Fruit fly (Drosophila melanogaster) whole organism, embryonic: ENCODE data around the gene CG7296.

Experiments
- BEAF-32 ChIP-seq: fragments of 200-800 bp; sonication (Bioruptor generic); optimal IDR thresholded peaks from 3 replicates; lab custom pipeline; 2017; ENCODE audit warnings: missing biosample characterization, missing genetic modification characterization, mild to moderate bottlenecking, moderate library complexity, missing genetic modification reagents
- Bgb ChIP-seq: fragments of 200-800 bp; sonication (Bioruptor generic); IDR thresholded peaks from 2 replicates; pipeline ENCODE4 v1.3.6; 2022; ENCODE audit warnings: missing biosample characterization, missing genetic modification characterization; ENCODE audit not compliant: partially characterized antibody
- CG10267 ChIP-seq: fragments of 200-800 bp; sonication (Bioruptor generic); optimal IDR thresholded peaks from 2 replicates; lab custom pipeline; 2018; ENCODE audit warnings: missing biosample characterization, mild to moderate bottlenecking, missing genetic modification characterization, moderate library complexity
- CG10462 ChIP-seq: fragments of 200-800 bp; sonication (Bioruptor generic); optimal IDR thresholded peaks from 2 replicates; lab custom pipeline; 2016; ENCODE audit warnings: missing biosample characterization, missing genetic modification characterization
- CG13287 ChIP-seq: fragments of 200-800 bp; sonication (Bioruptor generic); IDR thresholded peaks from 2 replicates; pipeline ENCODE4 v1.3.6; 2022; ENCODE audit warnings: missing biosample characterization, missing genetic modification characterization; ENCODE audit not compliant: partially characterized antibody
- CG14441 ChIP-seq: fragments of 200-800 bp; sonication (Bioruptor generic); IDR thresholded peaks from 2 replicates; pipeline ENCODE4 v1.3.6; 2022; ENCODE audit warnings: missing biosample characterization, missing genetic modification characterization
- CG14860 ChIP-seq: fragments of 200-800 bp; sonication (Bioruptor generic); IDR thresholded peaks from 3 replicates; pipeline ENCODE4 v1.3.6; 2022; ENCODE audit warnings: missing biosample characterization, missing genetic modification characterization; ENCODE audit not compliant: partially characterized antibody
- CG1529 ChIP-seq: fragments of 200-800 bp; sonication (Bioruptor generic); optimal IDR thresholded peaks from 3 replicates; lab custom pipeline; 2018; ENCODE audit warnings: missing biosample characterization, missing genetic modification characterization
- CG15514 ChIP-seq: fragments of 200-800 bp; sonication (Bioruptor generic); optimal IDR thresholded peaks from 3 replicates; lab custom pipeline; 2017; ENCODE audit warnings: missing biosample characterization, missing genetic modification characterization, mild to moderate bottlenecking, moderate library complexity, missing genetic modification reagents
- CG1647 ChIP-seq: fragments of 200-800 bp; sonication (Bioruptor generic); optimal IDR thresholded peaks from 3 replicates; lab custom pipeline; 2016; ENCODE audit warnings: missing biosample characterization, missing genetic modification characterization
- CG16813 ChIP-seq: fragments of 200-800 bp; sonication (Bioruptor generic); IDR thresholded peaks from 3 replicates; pipeline ENCODE4 v1.3.6; 2022; ENCODE audit warnings: missing biosample characterization, missing genetic modification characterization; ENCODE audit not compliant: partially characterized antibody
- CG1832 ChIP-seq: fragments of 200-800 bp; sonication (Bioruptor generic); optimal IDR thresholded peaks from 2 replicates; lab custom pipeline; 2017; ENCODE audit warnings: missing biosample characterization, mild to moderate bottlenecking, missing genetic modification characterization, inconsistent platforms
- CG2129 ChIP-seq: fragments of 200-800 bp; sonication (Bioruptor generic); IDR thresholded peaks from 2 replicates; pipeline ENCODE4 v1.3.6; 2022; ENCODE audit warnings: missing biosample characterization, missing genetic modification characterization; ENCODE audit not compliant: partially characterized antibody
- CG2712 ChIP-seq: fragments of 200-800 bp; optimal IDR thresholded peaks from 3 replicates; lab custom pipeline; 2019; ENCODE audit warnings: missing biosample characterization, mild to moderate bottlenecking, missing genetic modification characterization, moderate library complexity
- CG30020 ChIP-seq: fragments of 200-800 bp; optimal IDR thresholded peaks from 2 replicates; lab custom pipeline; 2019; ENCODE audit warnings: missing biosample characterization, mild to moderate bottlenecking, missing genetic modification characterization, moderate library complexity
- CG5245 ChIP-seq: fragments of 200-800 bp; sonication (Bioruptor generic); optimal IDR thresholded peaks from 3 replicates; lab custom pipeline; 2016; ENCODE audit warnings: missing biosample characterization, missing genetic modification characterization
- CG6854 ChIP-seq: fragments of 200-800 bp; sonication (Bioruptor generic); optimal IDR thresholded peaks from 3 replicates; lab custom pipeline; 2017; ENCODE audit warnings: missing biosample characterization, mild to moderate bottlenecking, missing genetic modification characterization
- CrebB ChIP-seq: fragments of 200-800 bp; sonication (Bioruptor generic); optimal IDR thresholded peaks from 3 replicates; lab custom pipeline; 2018; ENCODE audit warnings: missing biosample characterization, mild to moderate bottlenecking, missing genetic modification characterization
- Dll ChIP-seq: fragments of 200-800 bp; sonication (Bioruptor generic); IDR thresholded peaks from 4 replicates; pipeline ENCODE4 v1.3.6; 2022; ENCODE audit warnings: missing biosample characterization, missing genetic modification characterization; ENCODE audit not compliant: partially characterized antibody
- Dp ChIP-seq: fragments of 200-800 bp; sonication (Bioruptor generic); optimal IDR thresholded peaks from 2 replicates; lab custom pipeline; 2018; ENCODE audit warnings: missing biosample characterization, mild to moderate bottlenecking, missing genetic modification characterization, moderate library complexity
- HLH4C ChIP-seq: fragments of 200-800 bp; sonication (Bioruptor generic); IDR thresholded peaks from 3 replicates; pipeline ENCODE4 v1.3.6; 2022; ENCODE audit warnings: missing biosample characterization, missing genetic modification characterization; ENCODE audit not compliant: partially characterized antibody
- Jarid2 ChIP-seq: fragments of 200-800 bp; sonication (Bioruptor generic); optimal IDR thresholded peaks from 3 replicates; lab custom pipeline; 2017; ENCODE audit warnings: mild to moderate bottlenecking, missing biosample characterization, missing genetic modification reagents, missing genetic modification characterization
- MBD-R2 ChIP-seq: fragments of 200-800 bp; sonication (Bioruptor generic); IDR thresholded peaks from 2 replicates; pipeline ENCODE4 v1.3.6; 2022; ENCODE audit warnings: missing biosample characterization, missing genetic modification characterization
- MESR4 ChIP-seq: fragments of 200-800 bp; sonication (Bioruptor generic); optimal IDR thresholded peaks from 2 replicates; lab custom pipeline; 2018; ENCODE audit warnings: missing biosample characterization, mild to moderate bottlenecking, missing genetic modification characterization, moderate library complexity
- Myb ChIP-seq: fragments of 200-800 bp; sonication (Bioruptor generic); optimal IDR thresholded peaks from 2 replicates; lab custom pipeline; 2016; ENCODE audit warnings: missing biosample characterization, missing genetic modification characterization
- Opbp ChIP-seq: fragments of 200-800 bp; sonication (Bioruptor generic); IDR thresholded peaks from 3 replicates; pipeline ENCODE4 v1.3.6; 2022; ENCODE audit warnings: missing biosample characterization, missing genetic modification characterization; ENCODE audit not compliant: partially characterized antibody
- Pdp1 ChIP-seq, 2 experiments: fragments of 200-800 bp; sonication (Bioruptor generic); optimal IDR thresholded peaks; 3 replicates each; lab custom pipeline; 2016; ENCODE audit warnings: missing biosample characterization in 2 of 2, missing genetic modification characterization in 2 of 2, mild to moderate bottlenecking in 1 of 2, moderate library complexity in 1 of 2
- Sry-δ ChIP-seq: fragments of 200-800 bp; sonication (Bioruptor generic); optimal IDR thresholded peaks from 2 replicates; lab custom pipeline; 2016; ENCODE audit warnings: missing biosample characterization, missing genetic modification characterization
- Ssrp ChIP-seq: fragments of 200-800 bp; sonication (Bioruptor generic); optimal IDR thresholded peaks from 2 replicates; lab custom pipeline; 2018; ENCODE audit warnings: missing biosample characterization, mild to moderate bottlenecking, missing genetic modification characterization, moderate library complexity
- TFAM ChIP-seq: fragments of 200-800 bp; sonication (Bioruptor generic); optimal IDR thresholded peaks from 2 replicates; lab custom pipeline; 2017; ENCODE audit warnings: missing biosample characterization, missing genetic modification characterization, inconsistent platforms
- amos ChIP-seq: fragments of 200-800 bp; sonication (Bioruptor generic); IDR thresholded peaks from 2 replicates; pipeline ENCODE4 v1.3.6; 2022; ENCODE audit warnings: missing biosample characterization, missing genetic modification characterization; ENCODE audit not compliant: partially characterized antibody
- bbx ChIP-seq: fragments of 200-800 bp; sonication (Bioruptor generic); IDR thresholded peaks from 2 replicates; pipeline ENCODE4 v1.3.6; 2022; ENCODE audit warnings: missing biosample characterization, missing genetic modification characterization; ENCODE audit not compliant: partially characterized antibody
- cas ChIP-seq: fragments of 200-800 bp; sonication (Bioruptor generic); IDR thresholded peaks from 2 replicates; pipeline ENCODE4 v1.3.6; 2022; ENCODE audit warnings: missing biosample characterization, missing genetic modification characterization
- chinmo ChIP-seq: fragments of 200-800 bp; sonication (Bioruptor generic); IDR thresholded peaks from 4 replicates; pipeline ENCODE4 v1.3.6; 2022; ENCODE audit warnings: missing biosample characterization, missing genetic modification characterization; ENCODE audit not compliant: partially characterized antibody
- crp ChIP-seq, 2 experiments: fragments of 200-800 bp; sonication (Bioruptor generic); optimal IDR thresholded peaks; 2 replicates in 1 of 2; 3 replicates in 1 of 2; lab custom pipeline; 2017; ENCODE audit warnings: missing biosample characterization in 2 of 2, missing genetic modification characterization in 2 of 2, mild to moderate bottlenecking in 1 of 2, moderate library complexity in 1 of 2
- ems ChIP-seq: fragments of 200-800 bp; sonication (Bioruptor generic); optimal IDR thresholded peaks from 3 replicates; lab custom pipeline; 2016; ENCODE audit warnings: missing biosample characterization, missing genetic modification characterization
- hth ChIP-seq: fragments of >200 bp; optimal IDR thresholded peaks from 2 replicates; lab custom pipeline; 2017; ENCODE audit warnings: inconsistent platforms
- inv ChIP-seq: fragments of 200-800 bp; sonication (Bioruptor generic); IDR thresholded peaks from 2 replicates; pipeline ENCODE4 v1.3.6; 2022; ENCODE audit warnings: missing biosample characterization, missing genetic modification characterization; ENCODE audit not compliant: partially characterized antibody
- nerfin-2 ChIP-seq: fragments of 200-800 bp; sonication (Bioruptor generic); IDR thresholded peaks from 2 replicates; pipeline ENCODE4 v1.3.6; 2022; ENCODE audit warnings: missing biosample characterization, missing genetic modification characterization; ENCODE audit not compliant: partially characterized antibody
- nmo ChIP-seq: fragments of 200-800 bp; sonication (Bioruptor generic); optimal IDR thresholded peaks from 2 replicates; lab custom pipeline; 2018; ENCODE audit warnings: missing biosample characterization, mild to moderate bottlenecking, missing genetic modification characterization, moderate library complexity
- phol ChIP-seq: fragments of 200-800 bp; sonication (Bioruptor generic); optimal IDR thresholded peaks from 3 replicates; lab custom pipeline; 2018; ENCODE audit warnings: missing biosample characterization, mild to moderate bottlenecking, missing genetic modification characterization, moderate library complexity
- sna ChIP-seq: fragments of 200-800 bp; sonication (Bioruptor generic); IDR thresholded peaks from 2 replicates; pipeline ENCODE4 v1.3.6; 2022; ENCODE audit warnings: missing biosample characterization, missing genetic modification characterization; ENCODE audit not compliant: partially characterized antibody
- tin ChIP-seq: fragments of 200-800 bp; sonication (Bioruptor generic); optimal IDR thresholded peaks from 3 replicates; lab custom pipeline; 2016; ENCODE audit warnings: missing biosample characterization, missing genetic modification characterization
- trem ChIP-seq: fragments of 200-800 bp; optimal IDR thresholded peaks from 3 replicates; lab custom pipeline; 2019; ENCODE audit warnings: missing biosample characterization, mild to moderate bottlenecking, missing genetic modification characterization, moderate library complexity
- unc-4 ChIP-seq: fragments of 200-800 bp; sonication (Bioruptor generic); IDR thresholded peaks from 2 replicates; pipeline ENCODE4 v1.3.6; 2022; ENCODE audit warnings: missing biosample characterization, missing genetic modification characterization; ENCODE audit not compliant: partially characterized antibody
- vnd ChIP-seq: fragments of 200-800 bp; sonication (Bioruptor generic); IDR thresholded peaks from 3 replicates; pipeline ENCODE4 v1.3.6; 2022; ENCODE audit warnings: missing biosample characterization, missing genetic modification characterization; ENCODE audit not compliant: partially characterized antibody
- zen2 ChIP-seq: fragments of 200-800 bp; sonication (Bioruptor generic); IDR thresholded peaks from 3 replicates; pipeline ENCODE4 v1.3.6; 2022; ENCODE audit warnings: missing biosample characterization, missing genetic modification characterization; ENCODE audit not compliant: partially characterized antibody

The CG7296 gene

DNA sequence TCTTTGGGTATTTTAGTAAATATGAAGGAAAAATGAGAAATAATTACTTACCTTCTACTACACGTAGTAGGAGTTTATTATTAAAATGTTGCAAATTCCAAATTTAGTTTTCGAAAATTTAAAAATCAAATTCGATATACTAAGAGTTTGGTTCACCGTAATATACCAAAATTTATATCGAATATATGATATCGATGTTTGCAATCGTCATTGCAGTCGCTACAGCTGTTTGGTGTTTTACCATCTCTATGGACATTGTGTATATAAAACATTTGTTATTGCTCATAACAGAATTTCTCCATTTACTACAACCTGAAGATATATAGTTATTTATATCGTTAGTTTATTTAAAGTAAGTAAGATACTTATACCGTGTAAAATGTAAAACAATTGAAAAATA, 41.9 kb upstream of the CG7296 start, which contains the start of gene CG6443:
TSS of gene CG6443 (plus strand) at position 228 of the 400 bp plus-strand sequence.
- TF ChIP-seq trem (tag; lab: Kevin White, UChicago) (peak; percentile 56), TFAM (GFP tag; lab: Kevin White, UChicago) (no peak), amos (GFP tag; lab: Robert Waterston, UW) (peak; percentile 81), nmo (peak; percentile 37), MBD-R2 (GFP tag; lab: Robert Waterston, UW) (peak; percentile 40; the same call in 1 of the 2 replicates), hth (no peak), cas (no peak), crp (GFP tag; optimal IDR thresholded peaks at IDR 0.05; lab: Kevin White, UChicago) (peak; percentile 67 to 91), CG2129 (GFP tag; lab: Robert Waterston, UW) (peak; percentile 39; the same call in 1 of the 2 replicates), HLH4C (GFP tag; lab: Robert Waterston, UW) (peak; percentile 65), MESR4 (GFP tag; lab: Kevin White, UChicago) (peak; percentile 30), CG1647 (GFP tag; lab: Kevin White, UChicago) (no peak), CG13287 (peak; percentile 90), Pdp1 (GFP tag; optimal IDR thresholded peaks at IDR 0.05; lab: Kevin White, UChicago) (peak in 1 of 2 experiments; percentile 12), BEAF-32 (GFP tag; lab: Kevin White, UChicago) (peak; percentile 80), chinmo (GFP tag; lab: Robert Waterston, UW) (0 out of 4 replicates have a peak, but pooled peaks have one; percentile 10), CG2712 (tag; lab: Kevin White, UChicago) (peak; percentile 40), CG10462 (no peak), phol (tag; lab: Kevin White, UChicago) (peak; percentile 9), CG1529 (no peak), Jarid2 (no peak), Bgb (peak; percentile 75), sna (peak; percentile 88), ems (GFP tag; lab: Kevin White, UChicago) (no peak), CG14441 (GFP tag; lab: Robert Waterston, UW) (no peak), Sry-δ (peak; percentile 90), tin (no peak), Dp (peak; percentile 86), Ssrp (tag; lab: Kevin White, UChicago) (no peak), CG1832 (GFP tag; lab: Kevin White, UChicago) (no peak), unc-4 (peak; percentile 84), Opbp (GFP tag; lab: Robert Waterston, UW) (peak; percentile 75; the same call in 2 of the 3 replicates), CG14860 (GFP tag; lab: Robert Waterston, UW) (peak; percentile 67), CG15514 (GFP tag; lab: Kevin White, UChicago) (peak; percentile 68), CG16813 (peak; percentile 74), nerfin-2 (GFP tag; lab: Robert Waterston, UW) (peak; percentile 75), CrebB (no peak), Dll (GFP tag; lab: Robert Waterston, UW) (peak; percentile 89), CG6854 (GFP tag; lab: Kevin White, UChicago) (no peak), Myb (GFP tag; lab: Kevin White, UChicago) (peak; percentile 58), bbx (GFP tag; lab: Robert Waterston, UW) (peak; percentile 68), vnd (GFP tag; lab: Robert Waterston, UW) (peak; percentile 58; the same call in 1 of the 3 replicates), zen2 (GFP tag; lab: Robert Waterston, UW) (peak; percentile 8; the same call in 1 of the 3 replicates), CG5245 (GFP tag; lab: Kevin White, UChicago) (no peak), CG30020 (tag; lab: Kevin White, UChicago) (peak; percentile 38), CG10267 (tag; lab: Kevin White, UChicago) (peak; percentile 20), inv (GFP tag; lab: Robert Waterston, UW) (peak; percentile 51; the same call in 1 of the 2 replicates)
